Fruit fly (Drosophila melanogaster) whole organism, prepupa: ENCODE data around the gene VhaAC39-2.

ENCODE experiments used
- CG10669 ChIP-seq: fragments of 200-800 bp; sonication (Bioruptor generic); optimal IDR thresholded peaks from 3 replicates; lab custom pipeline; 2018; ENCODE audit warnings: missing biosample characterization, mild to moderate bottlenecking, missing genetic modification characterization, moderate library complexity
- CG15336 ChIP-seq: fragments of 200-800 bp; sonication (Bioruptor generic); IDR thresholded peaks from 2 replicates; pipeline ENCODE4 v1.3.6; 2022; ENCODE audit warnings: missing biosample characterization, missing genetic modification characterization
- CG16779 ChIP-seq: fragments of 200-800 bp; sonication (Bioruptor generic); optimal IDR thresholded peaks from 3 replicates; lab custom pipeline; 2017; ENCODE audit warnings: missing biosample characterization, mild to moderate bottlenecking, missing genetic modification characterization
- CG3919 ChIP-seq: fragments of 200-800 bp; sonication (Bioruptor generic); optimal IDR thresholded peaks from 3 replicates; lab custom pipeline; 2016; ENCODE audit warnings: missing biosample characterization, missing genetic modification characterization
- CG6854 ChIP-seq: fragments of 200-800 bp; sonication (Bioruptor generic); optimal IDR thresholded peaks from 2 replicates; lab custom pipeline; 2017; ENCODE audit warnings: missing biosample characterization, mild to moderate bottlenecking, missing genetic modification characterization
- CG8632 ChIP-seq: fragments of 200-800 bp; sonication (Bioruptor generic); optimal IDR thresholded peaks from 3 replicates; lab custom pipeline; 2016; ENCODE audit warnings: missing biosample characterization, missing genetic modification characterization
- CG9139 ChIP-seq: fragments of 200-800 bp; sonication (Bioruptor generic); optimal IDR thresholded peaks from 3 replicates; lab custom pipeline; 2017; ENCODE audit warnings: missing biosample characterization, mild to moderate bottlenecking, missing genetic modification characterization
- Ets96B ChIP-seq: fragments of 200-800 bp; optimal IDR thresholded peaks from 2 replicates; lab custom pipeline; 2019; ENCODE audit warnings: missing biosample characterization, mild to moderate bottlenecking, missing genetic modification characterization, moderate library complexity
- Gug ChIP-seq: fragments of 200-800 bp; sonication (Bioruptor generic); IDR thresholded peaks from 2 replicates; pipeline ENCODE4 v1.3.6; 2022; ENCODE audit warnings: missing biosample characterization, missing genetic modification characterization
- Lpt ChIP-seq: fragments of 200-800 bp; sonication (Bioruptor generic); optimal IDR thresholded peaks from 3 replicates; lab custom pipeline; 2016; ENCODE audit warnings: missing biosample characterization, missing genetic modification characterization
- Smox ChIP-seq: fragments of 200-800 bp; sonication (Bioruptor generic); optimal IDR thresholded peaks from 3 replicates; lab custom pipeline; 2016; ENCODE audit warnings: missing biosample characterization, missing genetic modification characterization
- Sox102F ChIP-seq: fragments of 200-800 bp; sonication (Bioruptor generic); optimal IDR thresholded peaks from 2 replicates; lab custom pipeline; 2016; ENCODE audit warnings: missing biosample characterization, mild to moderate bottlenecking, missing genetic modification characterization
- pdm3 ChIP-seq: fragments of 200-800 bp; sonication (Bioruptor generic); optimal IDR thresholded peaks from 3 replicates; lab custom pipeline; 2016; ENCODE audit warnings: missing biosample characterization, missing genetic modification characterization
- svp ChIP-seq: fragments of 200-800 bp; sonication (Bioruptor generic); peaks from one replicate; lab custom pipeline; 2016; ENCODE audit warnings: missing biosample characterization, missing genetic modification characterization

- TF ChIP-seq svp (GFP tag; lab: Kevin White, UChicago) (no peak), CG6854 (GFP tag; lab: Kevin White, UChicago) (no peak), CG3919 (GFP tag; lab: Kevin White, UChicago) (no peak), Sox102F (no peak), Gug (no peak), CG16779 (tag; lab: Kevin White, UChicago) (no peak), CG8632 (no peak), CG15336 (no peak), Smox (GFP tag; lab: Kevin White, UChicago) (no peak), Ets96B (tag; lab: Kevin White, UChicago) (no peak), Lpt (GFP tag; lab: Kevin White, UChicago) (no peak), CG10669 (GFP tag; lab: Kevin White, UChicago) (no peak), pdm3 (GFP tag; lab: Kevin White, UChicago) (no peak), CG9139 (no peak)
Measured at dm6 chr3R:23193400-23193799, 34.3 kb upstream of the VhaAC39-2 start.
